Worm (Caenorhabditis elegans) whole organism, young adult: Measurements from ENCODE around the gene Y22D7AL.11.
A peak's percentile ranks its signal among the peaks of the same experiment; 100 is the strongest.

Experiments
- B0261.1 ChIP-seq: sonication (generic microtip); optimal IDR thresholded peaks from 2 replicates; lab custom pipeline; 2016; ENCODE audit warnings: mild to moderate bottlenecking, missing genetic modification characterization, moderate library complexity, missing compliant biosample characterization
- ama-1 ChIP-seq, 3 experiments: fragments of 150-350 bp in 1 of 3; sonication (generic microtip) in 2 of 3; optimal IDR thresholded peaks; 2 replicates each; lab custom pipeline; 2014 to 2018; ENCODE audit warnings: missing biosample characterization in 2 of 3, missing genetic modification characterization in 2 of 3, missing genetic modification reagents in 2 of 3
- ekl-4 ChIP-seq: fragments of 200-800 bp; sonication (Bioruptor generic); IDR thresholded peaks from 2 replicates; pipeline ENCODE4 v1.3.6; 2022; ENCODE audit warnings: missing genetic modification reagents, missing genetic modification characterization, missing compliant biosample characterization
- ets-4 ChIP-seq: fragments of 200-800 bp; sonication (Bioruptor generic); optimal IDR thresholded peaks from 2 replicates; lab custom pipeline; 2018; ENCODE audit warnings: mild to moderate bottlenecking, missing genetic modification characterization, missing compliant biosample characterization
- hlh-12 ChIP-seq: sonication (generic microtip); optimal IDR thresholded peaks from 2 replicates; lab custom pipeline; 2016; ENCODE audit warnings: missing genetic modification characterization, missing compliant biosample characterization
- nhr-179 ChIP-seq: sonication (generic microtip); optimal IDR thresholded peaks from 2 replicates; lab custom pipeline; 2016; ENCODE audit warnings: mild to moderate bottlenecking, missing genetic modification characterization, missing compliant biosample characterization
- tlf-1 ChIP-seq: fragments of 200-800 bp; sonication (Bioruptor generic); optimal IDR thresholded peaks from 2 replicates; lab custom pipeline; 2018; ENCODE audit warnings: mild to moderate bottlenecking, missing genetic modification characterization, missing compliant biosample characterization
- unc-62 ChIP-seq: fragments of 150-350 bp; optimal IDR thresholded peaks from 2 replicates; lab custom pipeline; 2014; ENCODE audit warnings: missing biosample characterization, missing genetic modification reagents, missing genetic modification characterization
- zim-3 ChIP-seq: sonication (generic microtip); optimal IDR thresholded peaks from 2 replicates; lab custom pipeline; 2017; ENCODE audit warnings: mild to moderate bottlenecking, missing genetic modification characterization, moderate library complexity, missing compliant biosample characterization

DNA sequence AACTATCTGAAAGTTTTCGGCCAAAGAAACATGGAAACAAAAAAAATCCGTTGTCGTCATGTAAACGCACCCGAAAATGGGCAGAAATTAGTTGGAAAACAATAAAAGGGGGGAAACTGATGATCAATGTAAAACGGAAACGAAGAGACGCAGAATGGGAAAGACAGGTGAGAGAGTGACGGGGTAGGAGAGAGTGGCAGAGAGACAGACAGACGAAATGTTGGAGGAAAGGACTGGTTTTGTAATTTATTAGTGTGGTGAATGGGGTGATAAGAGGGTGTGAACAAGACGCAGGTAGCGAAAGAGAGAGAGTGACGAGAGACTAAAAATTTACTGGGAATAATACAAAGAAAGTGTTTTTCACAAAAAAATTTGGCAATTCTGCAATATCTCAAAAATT is 46.8 kb upstream of the Y22D7AL.11 start:
- TF ChIP-seq unc-62 (GFP tag; lab: Kevin White, UChicago) (peak; percentile 32), ekl-4 (GFP tag; lab: Robert Waterston, UW) (no peak), B0261.1 (no peak), nhr-179 (no peak), ama-1 (optimal IDR thresholded peaks at IDR 0.05; lab: Kevin White, UChicago) (no peak), ama-1 (GFP tag; optimal IDR thresholded peaks at IDR 0.05; lab: Kevin White, UChicago) (no peak), zim-3 (tag; lab: Kevin White, UChicago) (no peak), tlf-1 (GFP tag; lab: Kevin White, UChicago) (no peak), hlh-12 (no peak), ets-4 (GFP tag; lab: Kevin White, UChicago) (peak; percentile 1)
